Fruit fly (Drosophila melanogaster) whole organism, adult: ENCODE data around the gene CG31141.

Experiments
- CG12768 ChIP-seq: fragments of 200-800 bp; sonication (Bioruptor generic); optimal IDR thresholded peaks from 2 replicates; lab custom pipeline; 2017; ENCODE audit warnings: missing biosample characterization, missing genetic modification characterization, mild to moderate bottlenecking, moderate library complexity, missing genetic modification reagents
- CG7101 ChIP-seq: fragments of 200-800 bp; sonication (Bioruptor generic); optimal IDR thresholded peaks from 2 replicates; lab custom pipeline; 2018; ENCODE audit warnings: missing biosample characterization, mild to moderate bottlenecking, missing genetic modification characterization, moderate library complexity
- Crg-1 ChIP-seq: fragments of 200-800 bp; sonication (Bioruptor generic); optimal IDR thresholded peaks from 2 replicates; lab custom pipeline; 2016; ENCODE audit warnings: missing biosample characterization, missing genetic modification characterization
- Hr96 ChIP-seq: fragments of 200-800 bp; sonication (Bioruptor generic); optimal IDR thresholded peaks from 2 replicates; lab custom pipeline; 2016; ENCODE audit warnings: missing biosample characterization, missing genetic modification characterization
- Mnt ChIP-seq: fragments of 200-800 bp; sonication (Bioruptor generic); optimal IDR thresholded peaks from 2 replicates; lab custom pipeline; 2016; ENCODE audit warnings: missing biosample characterization, mild to moderate bottlenecking, missing genetic modification characterization
- bab1 ChIP-seq: fragments of 200-800 bp; sonication (Bioruptor generic); optimal IDR thresholded peaks from 3 replicates; lab custom pipeline; 2019; ENCODE audit warnings: missing biosample characterization, mild to moderate bottlenecking, missing genetic modification characterization, moderate library complexity
- kay ChIP-seq: fragments of 200-800 bp; sonication (Bioruptor generic); peaks from one replicate; lab custom pipeline; 2016; ENCODE audit warnings: missing biosample characterization, missing genetic modification characterization, borderline replicate concordance
- ovo ChIP-seq: fragments of 200-800 bp; sonication (Bioruptor generic); optimal IDR thresholded peaks from 2 replicates; lab custom pipeline; 2016; ENCODE audit warnings: missing biosample characterization, missing genetic modification characterization
- pad ChIP-seq: fragments of 200-800 bp; sonication (Bioruptor generic); optimal IDR thresholded peaks from 3 replicates; lab custom pipeline; 2017; ENCODE audit warnings: missing biosample characterization, missing genetic modification characterization, mild to moderate bottlenecking, moderate library complexity, missing genetic modification reagents
- toe ChIP-seq: fragments of 200-800 bp; sonication (Bioruptor generic); optimal IDR thresholded peaks from 2 replicates; lab custom pipeline; 2016; ENCODE audit warnings: missing biosample characterization, missing genetic modification characterization

dm6 chr3R:23933684-23934575 lies 10.8 kb downstream of the CG31141 start, which contains the start of gene CG5854:
- TF ChIP-seq Mnt (GFP tag; lab: Kevin White, UChicago) (peak; percentile 60), CG7101 (tag; lab: Kevin White, UChicago) (peak; percentile 71), ovo (GFP tag; lab: Kevin White, UChicago) (no peak), pad (GFP tag; lab: Kevin White, UChicago) (peak; percentile 32), Crg-1 (peak; percentile 30), kay (no peak), bab1 (GFP tag; lab: Kevin White, UChicago) (peak; percentile 63), toe (no peak), CG12768 (GFP tag; lab: Kevin White, UChicago) (peak; percentile 28), Hr96 (GFP tag; lab: Kevin White, UChicago) (no peak)
